Worm (Caenorhabditis elegans) whole organism, L3 larva: ENCODE data around the gene gly-11.

Experiments used
- ZK546.5 ChIP-seq: sonication (generic microtip); optimal IDR thresholded peaks from 2 replicates; lab custom pipeline; 2017; ENCODE audit warnings: missing biosample characterization, missing genetic modification characterization
- aly-2 ChIP-seq: fragments of 150-350 bp; optimal IDR thresholded peaks from 2 replicates; lab custom pipeline; 2014; ENCODE audit warnings: missing biosample characterization, missing genetic modification characterization
- ama-1 ChIP-seq: fragments of 150-350 bp; optimal IDR thresholded peaks from 2 replicates; lab custom pipeline; 2018
- ceh-16 ChIP-seq: sonication (generic microtip); optimal IDR thresholded peaks from 2 replicates; lab custom pipeline; 2017; ENCODE audit warnings: missing biosample characterization, missing genetic modification characterization
- ceh-28 ChIP-seq: fragments of 150-350 bp; optimal IDR thresholded peaks from 2 replicates; lab custom pipeline; 2014; ENCODE audit warnings: missing biosample characterization, missing genetic modification reagents, missing genetic modification characterization
- ceh-82 ChIP-seq: fragments of 150-350 bp; optimal IDR thresholded peaks from 2 replicates; lab custom pipeline; 2014; ENCODE audit warnings: missing biosample characterization, missing genetic modification characterization
- egl-27 ChIP-seq: sonication (generic microtip); optimal IDR thresholded peaks from 4 replicates; lab custom pipeline; 2017; ENCODE audit warnings: missing biosample characterization, missing genetic modification reagents, missing genetic modification characterization
- egl-5 ChIP-seq: fragments of 150-350 bp; optimal IDR thresholded peaks from 2 replicates; lab custom pipeline; 2017; ENCODE audit warnings: missing biosample characterization, missing genetic modification reagents, missing genetic modification characterization, inconsistent platforms
- elt-1 ChIP-seq: fragments of 150-350 bp; optimal IDR thresholded peaks from 2 replicates; lab custom pipeline; 2014; ENCODE audit warnings: missing biosample characterization, missing genetic modification characterization
- elt-2 ChIP-seq: sonication (generic microtip); optimal IDR thresholded peaks from 2 replicates; lab custom pipeline; 2016; ENCODE audit warnings: missing genetic modification reagents, mild to moderate bottlenecking, missing genetic modification characterization, missing compliant biosample characterization
- elt-3 ChIP-seq, 3 experiments: fragments of 150-350 bp in 1 of 3; sonication (generic microtip) in 2 of 3; optimal IDR thresholded peaks; 2 replicates in 2 of 3; 4 replicates in 1 of 3; lab custom pipeline; 2014 to 2017; ENCODE audit warnings: missing biosample characterization in 3 of 3, missing genetic modification characterization in 3 of 3
- fkh-10 ChIP-seq: sonication (generic microtip); optimal IDR thresholded peaks from 2 replicates; lab custom pipeline; 2017; ENCODE audit warnings: missing biosample characterization, missing genetic modification reagents, missing genetic modification characterization
- fkh-2 ChIP-seq: fragments of 150-350 bp; optimal IDR thresholded peaks from 2 replicates; lab custom pipeline; 2014; ENCODE audit warnings: missing biosample characterization, missing genetic modification reagents, missing genetic modification characterization
- jun-1 ChIP-seq: fragments of 150-350 bp; optimal IDR thresholded peaks from 2 replicates; lab custom pipeline; 2014; ENCODE audit warnings: missing biosample characterization, missing genetic modification reagents, missing genetic modification characterization
- lin-15B ChIP-seq: fragments of 150-350 bp; optimal IDR thresholded peaks from 2 replicates; lab custom pipeline; 2014; ENCODE audit warnings: missing biosample characterization, missing genetic modification characterization
- lin-39 ChIP-seq: fragments of 150-350 bp; optimal IDR thresholded peaks from 2 replicates; lab custom pipeline; 2018; ENCODE audit warnings: missing biosample characterization, missing genetic modification reagents, missing genetic modification characterization
- lsy-12 ChIP-seq: sonication (generic microtip); optimal IDR thresholded peaks from 2 replicates; lab custom pipeline; 2016; ENCODE audit warnings: mild to moderate bottlenecking, missing genetic modification characterization, missing compliant biosample characterization
- mdl-1 ChIP-seq: fragments of 150-350 bp; optimal IDR thresholded peaks from 2 replicates; lab custom pipeline; 2014; ENCODE audit warnings: missing biosample characterization, missing genetic modification characterization
- mml-1 ChIP-seq: fragments of 150-350 bp; sonication (generic microtip); optimal IDR thresholded peaks from 3 replicates; lab custom pipeline; 2014; ENCODE audit warnings: missing biosample characterization, missing genetic modification characterization
- nfya-1 ChIP-seq: sonication (generic microtip); optimal IDR thresholded peaks from 2 replicates; lab custom pipeline; 2017; ENCODE audit warnings: missing genetic modification characterization, mild to moderate bottlenecking, missing compliant biosample characterization, antibody characterized with exemption, moderate library complexity; ENCODE audit not compliant: insufficient read depth
- nhr-11 ChIP-seq: fragments of 150-350 bp; optimal IDR thresholded peaks from 2 replicates; lab custom pipeline; 2014; ENCODE audit warnings: missing biosample characterization, missing genetic modification characterization
- nhr-12 ChIP-seq: fragments of 150-350 bp; optimal IDR thresholded peaks from 2 replicates; lab custom pipeline; 2014; ENCODE audit warnings: missing biosample characterization, missing genetic modification characterization
- nhr-23 ChIP-seq: fragments of 150-350 bp; optimal IDR thresholded peaks from 2 replicates; lab custom pipeline; 2014; ENCODE audit warnings: missing biosample characterization, missing genetic modification reagents, missing genetic modification characterization
- nhr-237 ChIP-seq: fragments of 150-350 bp; optimal IDR thresholded peaks from 2 replicates; lab custom pipeline; 2014; ENCODE audit warnings: missing biosample characterization, missing genetic modification characterization
- nhr-25 ChIP-seq: sonication (generic microtip); optimal IDR thresholded peaks from 2 replicates; lab custom pipeline; 2017; ENCODE audit warnings: missing biosample characterization, missing genetic modification characterization
- nhr-28 ChIP-seq: fragments of 150-350 bp; optimal IDR thresholded peaks from 2 replicates; lab custom pipeline; 2014; ENCODE audit warnings: missing biosample characterization, missing genetic modification characterization
- nhr-43 ChIP-seq: sonication (generic microtip); optimal IDR thresholded peaks from 2 replicates; lab custom pipeline; 2016; ENCODE audit warnings: mild to moderate bottlenecking, missing genetic modification characterization, missing compliant biosample characterization; ENCODE audit not compliant: poor library complexity, severe bottlenecking
- nhr-67 ChIP-seq: fragments of 150-350 bp; optimal IDR thresholded peaks from 2 replicates; lab custom pipeline; 2014; ENCODE audit warnings: missing biosample characterization, missing genetic modification characterization
- nhr-76 ChIP-seq: fragments of 150-350 bp; sonication (generic microtip); optimal IDR thresholded peaks from 5 replicates; lab custom pipeline; 2014; ENCODE audit warnings: missing biosample characterization, missing genetic modification characterization
- nhr-77 ChIP-seq: fragments of 150-350 bp; optimal IDR thresholded peaks from 2 replicates; lab custom pipeline; 2014; ENCODE audit warnings: missing biosample characterization, missing genetic modification characterization
- pha-4 ChIP-seq: fragments of 150-350 bp; optimal IDR thresholded peaks from 2 replicates; lab custom pipeline; 2014; ENCODE audit warnings: missing biosample characterization, missing genetic modification reagents, missing genetic modification characterization
- pqm-1 ChIP-seq: fragments of 150-350 bp; optimal IDR thresholded peaks from 2 replicates; lab custom pipeline; 2017; ENCODE audit warnings: missing biosample characterization, missing genetic modification characterization, inconsistent platforms
- sea-2 ChIP-seq: fragments of 150-350 bp; sonication (generic microtip); optimal IDR thresholded peaks from 4 replicates; lab custom pipeline; 2014; ENCODE audit warnings: missing biosample characterization, missing genetic modification reagents, missing genetic modification characterization
- tbx-2 ChIP-seq: sonication (generic microtip); optimal IDR thresholded peaks from 2 replicates; lab custom pipeline; 2016; ENCODE audit warnings: mild to moderate bottlenecking, missing genetic modification characterization, missing compliant biosample characterization
- unc-39 ChIP-seq: sonication (generic microtip); optimal IDR thresholded peaks from 4 replicates; lab custom pipeline; 2017; ENCODE audit warnings: missing biosample characterization, missing genetic modification characterization
- ztf-11 ChIP-seq: fragments of 150-350 bp; optimal IDR thresholded peaks from 2 replicates; lab custom pipeline; 2014; ENCODE audit warnings: missing biosample characterization, missing genetic modification characterization

gly-11 gene

DNA sequence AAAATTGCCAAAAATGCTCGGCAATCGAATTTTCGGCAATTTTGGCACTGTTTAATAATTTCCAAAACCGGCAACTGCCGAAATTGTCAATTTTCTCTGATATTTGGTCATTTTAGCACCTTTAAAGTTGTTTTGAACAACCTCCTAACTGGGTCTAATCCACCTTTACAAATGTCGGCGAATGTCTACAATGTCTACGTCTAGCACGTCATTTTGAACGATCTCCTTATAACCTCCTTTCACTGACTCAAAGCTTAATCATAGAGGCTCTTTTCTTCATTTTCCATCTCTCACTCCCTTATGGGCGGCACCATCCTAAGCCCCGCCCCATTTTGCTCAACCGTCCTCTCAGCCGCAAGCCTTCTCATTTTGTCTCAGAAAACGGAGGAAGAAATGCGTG is 17.1 kb upstream of the gly-11 start, which contains the start of gene Y75B8A.44:
TSS of gene Y75B8A.44 (plus strand) at position 301 of the 400 bp plus-strand sequence.
- no peak for TF ChIP-seq nhr-43 (tag; lab: Kevin White, UChicago)
- TF ChIP-seq, all 47 proteins: peak for 0

DNA sequence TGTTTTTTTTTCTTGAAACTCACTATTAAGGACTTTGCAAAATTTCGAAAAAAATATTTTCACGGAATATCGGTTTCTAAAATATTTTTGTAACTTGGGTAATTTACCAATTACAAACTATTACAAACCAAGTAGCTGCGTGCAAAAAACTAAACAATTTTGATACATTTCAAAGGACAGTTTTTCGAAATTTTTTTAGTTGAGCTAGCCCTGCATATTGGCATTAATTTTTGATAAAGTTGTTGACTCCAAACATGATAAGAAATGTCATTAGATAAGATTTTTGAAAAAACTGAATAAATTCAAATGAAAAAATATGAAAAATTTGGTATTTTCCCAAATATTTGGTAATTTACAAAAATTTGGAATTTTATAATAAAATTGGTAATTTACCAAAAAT is 11.2 kb upstream of the gly-11 start:
- TF ChIP-seq fkh-10 = no peak
- peak; percentile 36 for TF ChIP-seq elt-2

DNA sequence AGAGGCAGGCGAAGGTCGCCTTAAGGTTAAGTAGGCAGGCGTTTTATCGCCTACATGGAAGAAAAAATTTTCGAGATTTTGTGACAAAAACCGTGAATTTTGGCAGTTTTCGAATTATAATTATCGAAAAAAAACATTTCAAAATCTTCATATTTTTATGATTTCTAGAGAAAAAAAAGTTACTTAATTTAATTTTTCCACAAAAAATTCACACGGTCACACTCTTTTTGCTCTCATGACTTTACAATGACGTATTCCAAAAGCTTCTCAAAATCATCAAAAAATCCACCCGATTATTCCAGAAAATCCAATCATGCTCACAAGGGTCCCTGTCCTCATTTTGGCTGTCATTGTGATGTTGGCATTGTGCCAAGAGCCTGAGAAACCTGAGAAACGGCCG is 9.1 kb upstream of the gly-11 start, which contains the start of gene lury-1:
TSS of gene lury-1 (plus strand) at position 301 of the 400 bp plus-strand sequence.
- TF ChIP-seq tbx-2 (no peak), lsy-12 (tag; lab: Kevin White, UChicago) (no peak), ZK546.5 (tag; lab: Kevin White, UChicago) (no peak), elt-2 (no peak), nhr-28 (tag; lab: Kevin White, UChicago) (no peak), nhr-77 (tag; lab: Kevin White, UChicago) (no peak), nhr-12 (tag; lab: Kevin White, UChicago) (no peak), fkh-2 (tag; lab: Kevin White, UChicago) (no peak), elt-1 (tag; lab: Kevin White, UChicago) (no peak), pqm-1 (tag; lab: Kevin White, UChicago) (no peak), ceh-82 (tag; lab: Kevin White, UChicago) (no peak), mml-1 (tag; lab: Kevin White, UChicago) (no peak), nhr-11 (tag; lab: Kevin White, UChicago) (no peak), jun-1 (tag; lab: Kevin White, UChicago) (no peak)

DNA sequence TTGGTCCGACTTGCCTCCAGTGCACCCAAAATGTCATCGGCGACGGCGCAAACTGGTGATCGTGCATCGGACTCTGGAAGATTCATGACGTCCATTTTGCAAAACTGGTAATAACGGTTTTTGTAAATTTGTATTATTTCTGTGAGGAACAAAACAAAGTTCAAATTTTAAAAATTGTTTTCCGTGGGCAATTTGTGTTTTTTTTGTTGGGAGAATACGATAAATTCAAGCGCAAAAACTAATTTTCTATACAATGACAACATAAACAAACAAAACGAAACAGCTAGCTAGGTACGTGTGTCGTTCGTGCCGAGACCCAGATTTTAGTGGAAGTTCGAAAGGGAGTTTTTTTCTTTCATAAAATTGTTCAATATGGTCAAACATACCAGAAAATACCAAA is 5.9 kb upstream of the gly-11 start, which contains the start of gene Y75B8A.10:
TSS of gene Y75B8A.10 (minus strand) at position 101 of the 400 bp plus-strand sequence.
- TF ChIP-seq ama-1 (no peak), egl-27 (tag; lab: Kevin White, UChicago) (no peak), nhr-77 (tag; lab: Kevin White, UChicago) (no peak), nhr-23 (no peak), ceh-16 (tag; lab: Kevin White, UChicago) (no peak), nhr-28 (tag; lab: Kevin White, UChicago) (no peak), elt-3 (tag; optimal IDR thresholded peaks at IDR 0.05; lab: Kevin White, UChicago) (no peak), nhr-67 (no peak), lin-39 (no peak), nhr-43 (tag; lab: Kevin White, UChicago) (no peak), nfya-1 (tag; lab: Kevin White, UChicago) (no peak), unc-39 (tag; lab: Kevin White, UChicago) (no peak), mdl-1 (tag; lab: Kevin White, UChicago) (no peak), ZK546.5 (tag; lab: Kevin White, UChicago) (no peak), elt-2 (no peak), lsy-12 (tag; lab: Kevin White, UChicago) (no peak), aly-2 (tag; lab: Kevin White, UChicago) (no peak), egl-5 (tag; lab: Kevin White, UChicago) (no peak)
- TF ChIP-seq, all 47 proteins: peak for 0

DNA sequence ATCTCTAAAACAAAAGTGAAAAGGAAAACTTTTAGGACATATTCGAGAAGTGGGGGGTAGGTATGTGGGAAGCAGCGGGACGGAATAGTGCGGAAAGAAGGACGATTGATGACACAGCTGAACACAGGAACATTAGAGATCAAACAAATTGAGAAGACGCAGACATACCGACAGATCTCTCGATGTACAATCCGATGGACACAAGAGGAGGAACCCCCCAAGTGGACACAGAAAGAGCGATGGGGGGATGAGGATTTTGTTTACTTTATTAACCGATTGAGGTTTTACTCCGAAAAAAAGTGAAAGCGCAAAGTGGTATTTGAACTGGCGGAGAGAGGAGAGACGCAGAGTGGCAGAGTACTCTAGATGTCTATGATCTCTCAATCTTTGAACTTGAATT is 1.1 kb upstream of the gly-11 start:
- TF ChIP-seq nhr-25 (tag; lab: Kevin White, UChicago) (peak; percentile 41), aly-2 (tag; lab: Kevin White, UChicago) (no peak), mdl-1 (tag; lab: Kevin White, UChicago) (no peak), nfya-1 (tag; lab: Kevin White, UChicago) (peak; percentile 11), unc-39 (tag; lab: Kevin White, UChicago) (no peak), ztf-11 (tag; lab: Kevin White, UChicago) (no peak), pha-4 (tag; lab: Kevin White, UChicago) (peak; percentile 89), ceh-16 (tag; lab: Kevin White, UChicago) (no peak), tbx-2 (no peak), lin-15B (tag; lab: Kevin White, UChicago) (no peak), elt-2 (no peak), ama-1 (no peak), nhr-76 (tag; lab: Kevin White, UChicago) (no peak), ceh-28 (peak; percentile 1), sea-2 (no peak), pqm-1 (tag; lab: Kevin White, UChicago) (no peak), egl-5 (tag; lab: Kevin White, UChicago) (no peak), nhr-23 (peak; percentile 54), nhr-237 (no peak)
- TF ChIP-seq, all 47 proteins: peak for 5
